Worm (Caenorhabditis elegans): ENCODE data around the gene spl-2.

spl-2 gene

ce11 chrV:9137618-9138017, 9.1 kb downstream of the spl-2 start, which contains the start of gene pitr-2:
TSS of gene pitr-2 (minus strand) at chrV:9137718.
- no peak for TF ChIP-seq tbx-9 (tag; optimal IDR thresholded peaks at IDR 0.05; ENCODE audit: borderline replicate concordance)
- TF ChIP-seq lin-40 (tag; optimal IDR thresholded peaks at IDR 0.05) = no peak
- no peak for TF ChIP-seq D2030.7 (GFP tag; IDR thresholded peaks at IDR 0.05)
- no peak for TF ChIP-seq C17E4.6 (GFP tag; IDR thresholded peaks at IDR 0.05)
- no peak for TF ChIP-seq lir-1 (GFP tag; conservative IDR thresholded peaks at IDR 0.05)
- no peak for TF ChIP-seq Y95B8A.8 (GFP tag; IDR thresholded peaks at IDR 0.05)
- no peak for TF ChIP-seq hlh-12 (tag; optimal IDR thresholded peaks at IDR 0.05)
- TF ChIP-seq sptf-2 (GFP tag; optimal IDR thresholded peaks at IDR 0.05) = no peak
- TF ChIP-seq madf-8 (GFP tag; conservative IDR thresholded peaks at IDR 0.05) = no peak
- TF ChIP-seq snpc-1.3 (tag; optimal IDR thresholded peaks at IDR 0.05; ENCODE audit: insufficient read depth) = no peak
- TF ChIP-seq ceh-58 (GFP tag; IDR thresholded peaks at IDR 0.05) = no peak
- TF ChIP-seq ceh-79 (tag; optimal IDR thresholded peaks at IDR 0.05) = no peak

ce11 chrV:9133950-9134349, 12.7 kb downstream of the spl-2 start, which contains the start of gene B0222.1:
TSS of gene B0222.1 (plus strand) at chrV:9134255.
- TF ChIP-seq lag-1 (GFP tag; IDR thresholded peaks at IDR 0.05) (no peak), ets-4 (GFP tag; optimal IDR thresholded peaks at IDR 0.05) (no peak), snpc-1.3 (tag; optimal IDR thresholded peaks at IDR 0.05; ENCODE audit: insufficient read depth) (no peak), repo-1 (tag; optimal IDR thresholded peaks at IDR 0.05) (no peak), dpl-1 (GFP tag; optimal IDR thresholded peaks at IDR 0.05) (no peak), ceh-58 (GFP tag; IDR thresholded peaks at IDR 0.05) (no peak), nhr-80 (tag; optimal IDR thresholded peaks at IDR 0.05) (no peak), sptf-2 (GFP tag; optimal IDR thresholded peaks at IDR 0.05) (no peak), cebp-2 (GFP tag; IDR thresholded peaks at IDR 0.05) (no peak)

ce11 chrV:9132043-9132442, 14.7 kb downstream of the spl-2 start, which contains the start of gene F21C10.1:
TSS of gene F21C10.1 (plus strand) at chrV:9132343.
- TF ChIP-seq dpl-1 (GFP tag; optimal IDR thresholded peaks at IDR 0.05) (no peak), F23B12.7 (tag; optimal IDR thresholded peaks at IDR 0.05; ENCODE audit: insufficient read depth) (no peak), C17E4.6 (GFP tag; IDR thresholded peaks at IDR 0.05) (no peak), F49E8.2 (tag; optimal IDR thresholded peaks at IDR 0.05; ENCODE audit: insufficient read depth) (no peak), madf-8 (GFP tag; conservative IDR thresholded peaks at IDR 0.05) (no peak), let-607 (tag; optimal IDR thresholded peaks at IDR 0.05) (no peak)

ce11 chrV:9130766-9131165, 15.9 kb downstream of the spl-2 start, which contains the start of gene F21C10.19:
TSS of gene F21C10.19 (plus strand) at chrV:9131066.
- TF ChIP-seq T26A5.8 (tag; optimal IDR thresholded peaks at IDR 0.05) = no peak
- no peak for TF ChIP-seq nfya-1 (tag; optimal IDR thresholded peaks at IDR 0.05; ENCODE audit: borderline replicate concordance, insufficient read depth)
- TF ChIP-seq F57A8.1 (GFP tag; optimal IDR thresholded peaks at IDR 0.05) = no peak
- TF ChIP-seq hsf-1 (GFP tag; IDR thresholded peaks at IDR 0.05) = no peak
- TF ChIP-seq let-607 (tag; optimal IDR thresholded peaks at IDR 0.05) = no peak
- TF ChIP-seq let-526 (GFP tag; IDR thresholded peaks at IDR 0.05) = no peak
- no peak for TF ChIP-seq hmg-1.2 (GFP tag; IDR thresholded peaks at IDR 0.05)
- TF ChIP-seq nhr-90 (tag; optimal IDR thresholded peaks at IDR 0.05) = no peak
- TF ChIP-seq snpc-4 (GFP tag; optimal IDR thresholded peaks at IDR 0.05) = no peak
- TF ChIP-seq snpc-4 (tag; optimal IDR thresholded peaks at IDR 0.05) = no peak

- no peak for TF ChIP-seq madf-10 (tag; optimal IDR thresholded peaks at IDR 0.05)
- no peak for TF ChIP-seq dpff-1 (tag; optimal IDR thresholded peaks at IDR 0.05)
- no peak for TF ChIP-seq attf-6 (GFP tag; IDR thresholded peaks at IDR 0.05)
- TF ChIP-seq Y95B8A.8 (GFP tag; IDR thresholded peaks at IDR 0.05) = no peak
- peak; percentile 71; the same call in 1 of the 2 replicates for TF ChIP-seq cebp-1 (GFP tag; IDR thresholded peaks at IDR 0.05)
- peak; percentile 92 for TF ChIP-seq cebp-1 (tag; optimal IDR thresholded peaks at IDR 0.05)
- TF ChIP-seq Y53G8AR.9 (GFP tag; conservative IDR thresholded peaks at IDR 0.05) = no peak
- peak; percentile 73; the same call in 1 of the 2 replicates for TF ChIP-seq hmg-1.2 (GFP tag; IDR thresholded peaks at IDR 0.05)
- no peak for TF ChIP-seq Y67H2A.10 (GFP tag; conservative IDR thresholded peaks at IDR 0.05)
- 0 out of 2 replicates have a peak, but pooled peaks have one; percentile 9 for TF ChIP-seq nfyb-1 (GFP tag; IDR thresholded peaks at IDR 0.05)
- TF ChIP-seq nfya-1 (tag; optimal IDR thresholded peaks at IDR 0.05; ENCODE audit: borderline replicate concordance, insufficient read depth) = no peak
- no peak for TF ChIP-seq hsf-1 (GFP tag; IDR thresholded peaks at IDR 0.05)
These were observed 18.1 kb downstream of the spl-2 start for ce11 chrV:9128562-9128961.
